Fruit fly (Drosophila melanogaster) whole organism, embryonic: ENCODE data around the gene CG3198.

Experiments used
- Awh ChIP-seq: fragments of 200-800 bp; sonication (Bioruptor generic); IDR thresholded peaks from 2 replicates; pipeline ENCODE4, ENCODE4 v1.3.6; 2022; ENCODE audit warnings: missing biosample characterization, missing genetic modification characterization
- Blimp-1 ChIP-seq: fragments of 200-800 bp; sonication (Bioruptor generic); optimal IDR thresholded peaks from 3 replicates; lab custom pipeline; 2018; ENCODE audit warnings: missing biosample characterization, missing genetic modification characterization, mild to moderate bottlenecking, moderate library complexity, missing genetic modification reagents
- CG10209 ChIP-seq: fragments of 200-800 bp; sonication (Bioruptor generic); optimal IDR thresholded peaks from 3 replicates; lab custom pipeline; 2017; ENCODE audit warnings: missing biosample characterization, mild to moderate bottlenecking, missing genetic modification characterization, missing genetic modification reagents
- CG10366 ChIP-seq: fragments of 200-800 bp; sonication (Bioruptor generic); IDR thresholded peaks from 2 replicates; pipeline ENCODE4 v1.3.6; 2022; ENCODE audit warnings: missing biosample characterization, missing genetic modification characterization
- CG11696 ChIP-seq: fragments of 200-800 bp; sonication (Bioruptor generic); IDR thresholded peaks from 2 replicates; pipeline ENCODE4 v1.3.6; 2022; ENCODE audit warnings: missing biosample characterization, missing genetic modification characterization
- CG12391 ChIP-seq: fragments of 200-800 bp; sonication (Bioruptor generic); optimal IDR thresholded peaks from 3 replicates; lab custom pipeline; 2018; ENCODE audit warnings: missing biosample characterization, mild to moderate bottlenecking, missing genetic modification characterization, moderate library complexity
- CG12942 ChIP-seq: fragments of 200-800 bp; sonication (Bioruptor generic); optimal IDR thresholded peaks from 3 replicates; lab custom pipeline; 2016; ENCODE audit warnings: missing biosample characterization, missing genetic modification characterization
- CG13296 ChIP-seq: fragments of 200-800 bp; sonication (Bioruptor generic); optimal IDR thresholded peaks from 3 replicates; lab custom pipeline; 2018; ENCODE audit warnings: missing biosample characterization, mild to moderate bottlenecking, missing genetic modification characterization
- CG14014 ChIP-seq: fragments of 200-800 bp; sonication (Bioruptor generic); IDR thresholded peaks from 2 replicates; pipeline ENCODE4 v1.3.6; 2022; ENCODE audit warnings: missing biosample characterization, missing genetic modification characterization
- CG14965 ChIP-seq: fragments of 200-800 bp; sonication (Bioruptor generic); optimal IDR thresholded peaks from 2 replicates; lab custom pipeline; 2016; ENCODE audit warnings: missing biosample characterization, missing genetic modification characterization, borderline replicate concordance
- CG1529 ChIP-seq: fragments of 200-800 bp; sonication (Bioruptor generic); optimal IDR thresholded peaks from 3 replicates; lab custom pipeline; 2018; ENCODE audit warnings: missing biosample characterization, missing genetic modification characterization
- CG18619 ChIP-seq: fragments of 200-800 bp; sonication (Bioruptor generic); optimal IDR thresholded peaks from 3 replicates; lab custom pipeline; 2017; ENCODE audit warnings: missing biosample characterization, mild to moderate bottlenecking, missing genetic modification characterization
- CG2120 ChIP-seq: fragments of 200-800 bp; sonication (Bioruptor generic); optimal IDR thresholded peaks from 3 replicates; lab custom pipeline; 2016; ENCODE audit warnings: missing biosample characterization, missing genetic modification characterization
- CG3847 ChIP-seq: fragments of 200-800 bp; sonication (Bioruptor generic); IDR thresholded peaks from 2 replicates; pipeline ENCODE4 v1.3.6; 2022; ENCODE audit warnings: missing biosample characterization, missing genetic modification characterization
- CG4404 ChIP-seq: fragments of 200-800 bp; sonication (Bioruptor generic); IDR thresholded peaks from 2 replicates; pipeline ENCODE4 v1.3.6; 2022; ENCODE audit warnings: missing biosample characterization, missing genetic modification characterization
- CG6683 ChIP-seq: fragments of 200-800 bp; sonication (Bioruptor generic); optimal IDR thresholded peaks from 2 replicates; lab custom pipeline; 2017; ENCODE audit warnings: missing biosample characterization, mild to moderate bottlenecking, missing genetic modification characterization, missing genetic modification reagents
- CG7271 ChIP-seq: fragments of 200-800 bp; sonication (Bioruptor generic); optimal IDR thresholded peaks from 2 replicates; lab custom pipeline; 2018; ENCODE audit warnings: missing biosample characterization, mild to moderate bottlenecking, missing genetic modification characterization, moderate library complexity
- CG8924 ChIP-seq: fragments of 200-800 bp; optimal IDR thresholded peaks from 3 replicates; lab custom pipeline; 2019; ENCODE audit warnings: missing biosample characterization, mild to moderate bottlenecking, missing genetic modification characterization, moderate library complexity
- CG9215 ChIP-seq: fragments of 200-800 bp; sonication (Bioruptor generic); IDR thresholded peaks from 2 replicates; pipeline ENCODE4 v1.3.6; 2022; ENCODE audit warnings: missing biosample characterization, missing genetic modification characterization
- Dip2 ChIP-seq: fragments of 200-800 bp; sonication (Bioruptor generic); IDR thresholded peaks from 2 replicates; pipeline ENCODE4 v1.3.6; 2022; ENCODE audit warnings: missing biosample characterization, missing genetic modification characterization
- HHEX ChIP-seq: fragments of 200-800 bp; sonication (Bioruptor generic); optimal IDR thresholded peaks from 3 replicates; lab custom pipeline; 2017; ENCODE audit warnings: missing biosample characterization, mild to moderate bottlenecking, missing genetic modification characterization, missing genetic modification reagents
- Hand ChIP-seq: fragments of 200-800 bp; sonication (Bioruptor generic); optimal IDR thresholded peaks from 2 replicates; lab custom pipeline; 2017; ENCODE audit warnings: mild to moderate bottlenecking, missing biosample characterization, missing genetic modification reagents, missing genetic modification characterization
- Max ChIP-seq: fragments of 200-800 bp; sonication (Bioruptor generic); optimal IDR thresholded peaks from 2 replicates; lab custom pipeline; 2016; ENCODE audit warnings: missing biosample characterization, mild to moderate bottlenecking, missing genetic modification characterization
- Meics ChIP-seq: fragments of 200-800 bp; sonication (Bioruptor generic); optimal IDR thresholded peaks from 2 replicates; lab custom pipeline; 2017; ENCODE audit warnings: missing biosample characterization, mild to moderate bottlenecking, missing genetic modification characterization
- NfI ChIP-seq: fragments of 200-800 bp; sonication (Bioruptor generic); optimal IDR thresholded peaks from 3 replicates; lab custom pipeline; 2018; ENCODE audit warnings: missing biosample characterization, mild to moderate bottlenecking, missing genetic modification characterization, moderate library complexity
- Rfx ChIP-seq: fragments of 200-800 bp; sonication (Bioruptor generic); IDR thresholded peaks from 2 replicates; pipeline ENCODE4 v1.3.6; 2022; ENCODE audit warnings: missing biosample characterization, missing genetic modification characterization
- Ssrp ChIP-seq: fragments of 200-800 bp; sonication (Bioruptor generic); optimal IDR thresholded peaks from 2 replicates; lab custom pipeline; 2018; ENCODE audit warnings: missing biosample characterization, mild to moderate bottlenecking, missing genetic modification characterization, moderate library complexity
- ac ChIP-seq: fragments of 200-800 bp; sonication (Bioruptor generic); optimal IDR thresholded peaks from 3 replicates; lab custom pipeline; 2017; ENCODE audit warnings: missing biosample characterization, mild to moderate bottlenecking, missing genetic modification characterization
- ato ChIP-seq: fragments of 200-800 bp; sonication (Bioruptor generic); IDR thresholded peaks from 2 replicates; pipeline ENCODE4 v1.3.6; 2022; ENCODE audit warnings: missing biosample characterization, missing genetic modification characterization; ENCODE audit not compliant: partially characterized antibody
- bcd ChIP-seq: fragments of 200-800 bp; sonication (Bioruptor generic); optimal IDR thresholded peaks from 2 replicates; lab custom pipeline; 2017; ENCODE audit warnings: missing biosample characterization, mild to moderate bottlenecking, missing genetic modification characterization
- crol ChIP-seq: fragments of 200-800 bp; sonication (Bioruptor generic); IDR thresholded peaks from 2 replicates; pipeline ENCODE4 v1.3.6; 2022; ENCODE audit warnings: missing biosample characterization, missing genetic modification characterization
- cwo ChIP-seq: fragments of 200-800 bp; sonication (Bioruptor generic); optimal IDR thresholded peaks from 3 replicates; lab custom pipeline; 2017; ENCODE audit warnings: missing biosample characterization, missing genetic modification characterization, mild to moderate bottlenecking, moderate library complexity, missing genetic modification reagents
- dmrt99B ChIP-seq: fragments of 200-800 bp; sonication (Bioruptor generic); optimal IDR thresholded peaks from 2 replicates; lab custom pipeline; 2018; ENCODE audit warnings: missing biosample characterization, mild to moderate bottlenecking, missing genetic modification characterization, moderate library complexity
- gcm ChIP-seq: fragments of 200-800 bp; sonication (Bioruptor generic); optimal IDR thresholded peaks from 2 replicates; lab custom pipeline; 2019; ENCODE audit warnings: missing biosample characterization, mild to moderate bottlenecking, missing genetic modification characterization, moderate library complexity
- jumu ChIP-seq: fragments of 200-800 bp; sonication (Bioruptor generic); optimal IDR thresholded peaks from 3 replicates; lab custom pipeline; 2016; ENCODE audit warnings: missing biosample characterization, missing genetic modification characterization
- lilli ChIP-seq: fragments of 200-800 bp; sonication (Bioruptor generic); optimal IDR thresholded peaks from 3 replicates; lab custom pipeline; 2016; ENCODE audit warnings: missing biosample characterization, missing genetic modification characterization
- luna ChIP-seq: fragments of 200-800 bp; sonication (Bioruptor generic); optimal IDR thresholded peaks from 2 replicates; lab custom pipeline; 2016; ENCODE audit warnings: missing biosample characterization, missing genetic modification characterization
- nerfin-1 ChIP-seq: fragments of 200-800 bp; sonication (Bioruptor generic); optimal IDR thresholded peaks from 3 replicates; lab custom pipeline; 2019; ENCODE audit warnings: missing biosample characterization, mild to moderate bottlenecking, missing genetic modification characterization, moderate library complexity
- psq ChIP-seq: fragments of 200-800 bp; sonication (Bioruptor generic); optimal IDR thresholded peaks from 2 replicates; lab custom pipeline; 2017; ENCODE audit warnings: missing biosample characterization, missing genetic modification characterization
- shn ChIP-seq: fragments of 200-800 bp; sonication (Bioruptor generic); optimal IDR thresholded peaks from 3 replicates; lab custom pipeline; 2016; ENCODE audit warnings: missing biosample characterization, missing genetic modification characterization
- sima ChIP-seq: fragments of 200-800 bp; sonication (Bioruptor generic); optimal IDR thresholded peaks from 2 replicates; lab custom pipeline; 2016; ENCODE audit warnings: missing biosample characterization, missing genetic modification characterization
- slbo ChIP-seq: fragments of 200-800 bp; sonication (Bioruptor generic); IDR thresholded peaks from 2 replicates; pipeline ENCODE4 v1.3.6; 2022; ENCODE audit warnings: missing biosample characterization, missing genetic modification characterization
- sqz ChIP-seq: fragments of 200-800 bp; sonication (Bioruptor generic); optimal IDR thresholded peaks from 3 replicates; lab custom pipeline; 2018; ENCODE audit warnings: missing biosample characterization, mild to moderate bottlenecking, missing genetic modification characterization
- stc ChIP-seq: fragments of 200-800 bp; sonication (Bioruptor generic); IDR thresholded peaks from 2 replicates; pipeline ENCODE4 v1.3.6; 2022; ENCODE audit warnings: missing biosample characterization, missing genetic modification characterization
- tap ChIP-seq: fragments of 200-800 bp; optimal IDR thresholded peaks from 3 replicates; lab custom pipeline; 2019; ENCODE audit warnings: missing biosample characterization, mild to moderate bottlenecking, missing genetic modification characterization, moderate library complexity
- ttk ChIP-seq: fragments of 200-800 bp; sonication (Bioruptor generic); IDR thresholded peaks from 2 replicates; pipeline ENCODE4 v2.1.2; 2022; ENCODE audit warnings: missing biosample characterization, missing genetic modification characterization
- twi ChIP-seq: fragments of 200-800 bp; optimal IDR thresholded peaks from 2 replicates; lab custom pipeline; 2019; ENCODE audit warnings: missing biosample characterization, mild to moderate bottlenecking, missing genetic modification characterization, moderate library complexity

Gene CG3198

dm6 chrX:6656626-6657558 lies 16.9 kb downstream of the CG3198 start:
- peak; percentile 11 for TF ChIP-seq CG6683 (GFP tag; lab: Kevin White, UChicago)
- TF ChIP-seq CG8924 (tag; lab: Kevin White, UChicago): peak; percentile 55
- no peak for TF ChIP-seq CG11696 (GFP tag; lab: Robert Waterston, UW)
- TF ChIP-seq twi (tag; lab: Kevin White, UChicago): peak; percentile 24
- TF ChIP-seq nerfin-1 (tag; lab: Kevin White, UChicago): peak; percentile 43
- TF ChIP-seq ttk (GFP tag; lab: Robert Waterston, UW): no peak
- no peak for TF ChIP-seq CG14965 (GFP tag; lab: Kevin White, UChicago)
- 0 out of 2 replicates have a peak, but pooled peaks have one; percentile 10 for TF ChIP-seq stc (GFP tag; lab: Robert Waterston, UW)
- no peak for TF ChIP-seq shn
- peak; percentile 46 for TF ChIP-seq HHEX (GFP tag; lab: Kevin White, UChicago)
- TF ChIP-seq sima (GFP tag; lab: Kevin White, UChicago): no peak
- peak; percentile 39 for TF ChIP-seq CG10209 (GFP tag; lab: Kevin White, UChicago)
- peak; percentile 33 for TF ChIP-seq CG2120
- peak; percentile 52 for TF ChIP-seq cwo
- peak; percentile 60; the same call in 1 of the 2 replicates for TF ChIP-seq crol (GFP tag; lab: Robert Waterston, UW)
- peak; percentile 3 for TF ChIP-seq CG18619 (GFP tag; lab: Kevin White, UChicago)
- peak; percentile 31 for TF ChIP-seq gcm
- TF ChIP-seq CG13296 (GFP tag; lab: Kevin White, UChicago): peak; percentile 65
- no peak for TF ChIP-seq CG1529 (GFP tag; lab: Kevin White, UChicago)
- TF ChIP-seq CG12942 (GFP tag; lab: Kevin White, UChicago): no peak
- TF ChIP-seq CG10366 (GFP tag; lab: Robert Waterston, UW): 0 out of 2 replicates have a peak, but pooled peaks have one; percentile 17
- TF ChIP-seq Rfx: peak; percentile 46
- TF ChIP-seq Hand (GFP tag; lab: Kevin White, UChicago): peak; percentile 71
- no peak for TF ChIP-seq ato
- 0 out of 2 replicates have a peak, but pooled peaks have one; percentile 6 for TF ChIP-seq CG4404 (GFP tag; lab: Robert Waterston, UW)
- peak; percentile 54 for TF ChIP-seq slbo (GFP tag; lab: Robert Waterston, UW)
- no peak for TF ChIP-seq CG7271
- no peak for TF ChIP-seq ac (GFP tag; lab: Kevin White, UChicago)
- TF ChIP-seq bcd (GFP tag; lab: Kevin White, UChicago): peak; percentile 3
- peak; percentile 94 for TF ChIP-seq Blimp-1 (GFP tag; lab: Kevin White, UChicago)
- TF ChIP-seq tap (tag; lab: Kevin White, UChicago): peak; percentile 22
- 0 out of 2 replicates have a peak, but pooled peaks have one; percentile 13 for TF ChIP-seq CG9215
- TF ChIP-seq CG3847 (GFP tag; lab: Robert Waterston, UW): peak; percentile 27; the same call in 1 of the 2 replicates
- no peak for TF ChIP-seq Dip2 (GFP tag; lab: Robert Waterston, UW)
- peak; percentile 31 for TF ChIP-seq Ssrp (tag; lab: Kevin White, UChicago)
- TF ChIP-seq CG12391 (tag; lab: Kevin White, UChicago): peak; percentile 63
- no peak for TF ChIP-seq psq
- no peak for TF ChIP-seq luna
- peak; percentile 49 for TF ChIP-seq dmrt99B (tag; lab: Kevin White, UChicago)
- TF ChIP-seq NfI (GFP tag; lab: Kevin White, UChicago): peak; percentile 31
- TF ChIP-seq jumu: no peak
- no peak for TF ChIP-seq Awh (GFP tag; lab: Robert Waterston, UW)
- peak; percentile 57 for TF ChIP-seq Meics
- TF ChIP-seq lilli (GFP tag; lab: Kevin White, UChicago): peak; percentile 45
- TF ChIP-seq Max: peak; percentile 15
- peak; percentile 45; the same call in 1 of the 2 replicates for TF ChIP-seq CG14014
- peak; percentile 70 for TF ChIP-seq sqz (GFP tag; lab: Kevin White, UChicago)
